Fruit fly (Drosophila melanogaster) whole organism, wandering third instar larva: Measurements from ENCODE around the gene bchs.

Source experiments
- Abd-B ChIP-seq: fragments of >200 bp; optimal IDR thresholded peaks from 2 replicates; lab custom pipeline; 2017; ENCODE audit warnings: missing biosample characterization, missing genetic modification characterization
- CG32264 ChIP-seq: fragments of 200-800 bp; sonication (Bioruptor generic); optimal IDR thresholded peaks from 2 replicates; lab custom pipeline; 2016; ENCODE audit warnings: missing biosample characterization, missing genetic modification characterization
- Dfd ChIP-seq: fragments of >200 bp; optimal IDR thresholded peaks from 2 replicates; lab custom pipeline; 2017; ENCODE audit warnings: missing biosample characterization, missing genetic modification characterization
- GATAd ChIP-seq: sonication (Bioruptor generic); optimal IDR thresholded peaks from 2 replicates; lab custom pipeline; 2016; ENCODE audit warnings: missing biosample characterization, missing genetic modification characterization
- HLH106 ChIP-seq: fragments of 200-800 bp; optimal IDR thresholded peaks from 3 replicates; lab custom pipeline; 2019; ENCODE audit warnings: missing biosample characterization, mild to moderate bottlenecking, missing genetic modification characterization, moderate library complexity
- Sp1 ChIP-seq: fragments of 200-800 bp; sonication (Bioruptor generic); optimal IDR thresholded peaks from 3 replicates; lab custom pipeline; 2019; ENCODE audit warnings: missing biosample characterization, mild to moderate bottlenecking, missing genetic modification characterization, moderate library complexity
- fru ChIP-seq: fragments of 200-800 bp; sonication (Bioruptor generic); optimal IDR thresholded peaks from 3 replicates; lab custom pipeline; 2016; ENCODE audit warnings: missing biosample characterization, mild to moderate bottlenecking, missing genetic modification characterization
- h ChIP-seq: fragments of 200-800 bp; sonication (Bioruptor generic); optimal IDR thresholded peaks from 3 replicates; lab custom pipeline; 2016; ENCODE audit warnings: missing biosample characterization, mild to moderate bottlenecking, missing genetic modification characterization
- psq ChIP-seq: fragments of 200-800 bp; sonication (Bioruptor generic); optimal IDR thresholded peaks from 3 replicates; lab custom pipeline; 2017; ENCODE audit warnings: missing biosample characterization, mild to moderate bottlenecking, missing genetic modification characterization, moderate library complexity
- tai ChIP-seq: sonication (Bioruptor generic); optimal IDR thresholded peaks from 2 replicates; lab custom pipeline; 2016; ENCODE audit warnings: missing biosample characterization, missing genetic modification characterization
- usp ChIP-seq: fragments of >200 bp; optimal IDR thresholded peaks from 2 replicates; lab custom pipeline; 2017; ENCODE audit warnings: missing biosample characterization, missing genetic modification characterization

dm6 chr2L:5948775-5949526, 42.0 kb downstream of the bchs start, which contains the start of gene CG9044:
- peak; percentile 77 for TF ChIP-seq h (GFP tag; lab: Kevin White, UChicago)
- peak; percentile 54 for TF ChIP-seq psq (GFP tag; lab: Kevin White, UChicago)
- no peak for TF ChIP-seq usp
- TF ChIP-seq GATAd (GFP tag; lab: Kevin White, UChicago) = peak; percentile 35
- no peak for TF ChIP-seq Abd-B (GFP tag; lab: Kevin White, UChicago)
- TF ChIP-seq HLH106 = peak; percentile 71
- TF ChIP-seq tai (GFP tag; lab: Kevin White, UChicago) = no peak
- TF ChIP-seq CG32264 (GFP tag; lab: Kevin White, UChicago) = no peak
- TF ChIP-seq Sp1 (GFP tag; lab: Kevin White, UChicago) = no peak
- TF ChIP-seq Dfd (GFP tag; lab: Kevin White, UChicago) = no peak
- no peak for TF ChIP-seq fru
